Fruit fly (Drosophila melanogaster) whole organism, embryonic: ENCODE data around the gene CG12009.
A peak's percentile ranks its signal among the peaks of the same experiment; 100 is the strongest.

ENCODE experiments used
- Ada2b ChIP-seq: fragments of 200-800 bp; sonication (Bioruptor generic); IDR thresholded peaks from 2 replicates; pipeline ENCODE4 v1.3.6; 2022; ENCODE audit warnings: missing biosample characterization, missing genetic modification characterization
- Aef1 ChIP-seq: fragments of 200-800 bp; sonication (Bioruptor generic); IDR thresholded peaks from 3 replicates; pipeline ENCODE4 v1.3.6; 2022; ENCODE audit warnings: missing biosample characterization, missing genetic modification characterization
- Blimp-1 ChIP-seq: fragments of 200-800 bp; sonication (Bioruptor generic); optimal IDR thresholded peaks from 3 replicates; lab custom pipeline; 2018; ENCODE audit warnings: missing biosample characterization, missing genetic modification characterization, mild to moderate bottlenecking, moderate library complexity, missing genetic modification reagents
- CG10959 ChIP-seq: fragments of 200-800 bp; sonication (Bioruptor generic); IDR thresholded peaks from 2 replicates; pipeline ENCODE4 v1.3.6; 2022; ENCODE audit warnings: missing biosample characterization, missing genetic modification characterization
- CG11398 ChIP-seq: fragments of 200-800 bp; sonication (Bioruptor generic); optimal IDR thresholded peaks from 2 replicates; lab custom pipeline; 2016; ENCODE audit warnings: missing biosample characterization, missing genetic modification characterization
- CG11504 ChIP-seq: fragments of 200-800 bp; sonication (Bioruptor generic); optimal IDR thresholded peaks from 3 replicates; lab custom pipeline; 2019; ENCODE audit warnings: missing biosample characterization, mild to moderate bottlenecking, missing genetic modification characterization, moderate library complexity
- CG11695 ChIP-seq: fragments of 200-800 bp; sonication (Bioruptor generic); IDR thresholded peaks from 3 replicates; pipeline ENCODE4 v1.3.6; 2022; ENCODE audit warnings: missing biosample characterization, missing genetic modification characterization
- CG13123 ChIP-seq: fragments of 200-800 bp; sonication (Bioruptor generic); optimal IDR thresholded peaks from 2 replicates; lab custom pipeline; 2016; ENCODE audit warnings: missing biosample characterization, missing genetic modification characterization
- CG1603 ChIP-seq: fragments of 200-800 bp; sonication (Bioruptor generic); optimal IDR thresholded peaks from 2 replicates; lab custom pipeline; 2019; ENCODE audit warnings: missing biosample characterization, mild to moderate bottlenecking, missing genetic modification characterization, moderate library complexity
- CG17568 ChIP-seq: fragments of 200-800 bp; sonication (Bioruptor generic); optimal IDR thresholded peaks from 2 replicates; lab custom pipeline; 2018; ENCODE audit warnings: missing biosample characterization, mild to moderate bottlenecking, missing genetic modification characterization, moderate library complexity
- CG18262 ChIP-seq: fragments of 200-800 bp; optimal IDR thresholded peaks from 3 replicates; lab custom pipeline; 2019; ENCODE audit warnings: missing biosample characterization, mild to moderate bottlenecking, missing genetic modification characterization, moderate library complexity
- CG2712 ChIP-seq: fragments of 200-800 bp; optimal IDR thresholded peaks from 3 replicates; lab custom pipeline; 2019; ENCODE audit warnings: missing biosample characterization, mild to moderate bottlenecking, missing genetic modification characterization, moderate library complexity
- CG31441 ChIP-seq: fragments of 200-800 bp; sonication (Bioruptor generic); IDR thresholded peaks from 2 replicates; pipeline ENCODE4 v1.3.6; 2022; ENCODE audit warnings: missing biosample characterization, missing genetic modification characterization
- CG3281 ChIP-seq: fragments of 200-800 bp; sonication (Bioruptor generic); optimal IDR thresholded peaks from 3 replicates; lab custom pipeline; 2017; ENCODE audit warnings: missing biosample characterization, mild to moderate bottlenecking, missing genetic modification characterization
- CG34224 ChIP-seq: fragments of 200-800 bp; sonication (Bioruptor generic); IDR thresholded peaks from 3 replicates; pipeline ENCODE4 v1.3.6; 2022; ENCODE audit warnings: missing biosample characterization, missing genetic modification characterization; ENCODE audit not compliant: partially characterized antibody
- CG4404 ChIP-seq: fragments of 200-800 bp; sonication (Bioruptor generic); IDR thresholded peaks from 2 replicates; pipeline ENCODE4 v1.3.6; 2022; ENCODE audit warnings: missing biosample characterization, missing genetic modification characterization
- CG4730 ChIP-seq: fragments of 200-800 bp; sonication (Bioruptor generic); IDR thresholded peaks from 2 replicates; pipeline ENCODE4 v1.3.6; 2022; ENCODE audit warnings: missing biosample characterization, missing genetic modification characterization
- CG6175 ChIP-seq: fragments of 200-800 bp; sonication (Bioruptor generic); IDR thresholded peaks from 3 replicates; pipeline ENCODE4 v1.3.6; 2022; ENCODE audit warnings: missing biosample characterization, missing genetic modification characterization
- CG6689 ChIP-seq: fragments of 200-800 bp; sonication (Bioruptor generic); IDR thresholded peaks from 2 replicates; pipeline ENCODE4 v1.3.6; 2022; ENCODE audit warnings: missing biosample characterization, missing genetic modification characterization
- CG6854 ChIP-seq: fragments of 200-800 bp; sonication (Bioruptor generic); optimal IDR thresholded peaks from 3 replicates; lab custom pipeline; 2017; ENCODE audit warnings: missing biosample characterization, mild to moderate bottlenecking, missing genetic modification characterization
- Drgx ChIP-seq: fragments of 200-800 bp; sonication (Bioruptor generic); IDR thresholded peaks from 2 replicates; pipeline ENCODE4 v1.3.6; 2022; ENCODE audit warnings: missing biosample characterization, missing genetic modification characterization
- HmgZ ChIP-seq: fragments of 200-800 bp; sonication (Bioruptor generic); optimal IDR thresholded peaks from 2 replicates; lab custom pipeline; 2018; ENCODE audit warnings: missing biosample characterization, mild to moderate bottlenecking, missing genetic modification characterization
- Hr3 ChIP-seq: fragments of 200-800 bp; sonication (Bioruptor generic); optimal IDR thresholded peaks from 3 replicates; lab custom pipeline; 2016; ENCODE audit warnings: missing biosample characterization, missing genetic modification characterization
- Med ChIP-seq: fragments of 200-800 bp; sonication (Bioruptor generic); peaks from one replicate; lab custom pipeline; 2016; ENCODE audit warnings: missing biosample characterization, missing genetic modification characterization, mild to moderate bottlenecking, inconsistent platforms, moderate library complexity
- NC2α ChIP-seq: fragments of 200-800 bp; sonication (Bioruptor generic); optimal IDR thresholded peaks from 2 replicates; lab custom pipeline; 2016; ENCODE audit warnings: missing biosample characterization, missing genetic modification characterization
- Ptx1 ChIP-seq: fragments of 200-800 bp; sonication (Bioruptor generic); IDR thresholded peaks from 2 replicates; pipeline ENCODE4 v1.3.6; 2022; ENCODE audit warnings: missing biosample characterization, missing genetic modification characterization
- Xrp1 ChIP-seq: fragments of 200-800 bp; sonication (Bioruptor generic); IDR thresholded peaks from 2 replicates; pipeline ENCODE4 v1.3.6; 2022; ENCODE audit warnings: missing biosample characterization, missing genetic modification characterization
- abd-A ChIP-seq: fragments of 200-800 bp; sonication (Bioruptor generic); optimal IDR thresholded peaks from 3 replicates; lab custom pipeline; 2019; ENCODE audit warnings: missing biosample characterization, mild to moderate bottlenecking, missing genetic modification characterization, moderate library complexity
- bsh ChIP-seq, 2 experiments: fragments of 200-800 bp; sonication (Bioruptor generic); optimal IDR thresholded peaks; 2 replicates each; lab custom pipeline; 2017 to 2018; ENCODE audit warnings: mild to moderate bottlenecking in 2 of 2, missing biosample characterization in 2 of 2, missing genetic modification characterization in 2 of 2, moderate library complexity in 1 of 2
- chinmo ChIP-seq: fragments of 200-800 bp; sonication (Bioruptor generic); IDR thresholded peaks from 4 replicates; pipeline ENCODE4 v1.3.6; 2022; ENCODE audit warnings: missing biosample characterization, missing genetic modification characterization; ENCODE audit not compliant: partially characterized antibody
- corto ChIP-seq: fragments of 200-800 bp; sonication (Bioruptor generic); optimal IDR thresholded peaks from 2 replicates; lab custom pipeline; 2016; ENCODE audit warnings: missing biosample characterization, mild to moderate bottlenecking, missing genetic modification characterization, moderate library complexity
- da ChIP-seq: fragments of 200-800 bp; sonication (Bioruptor generic); optimal IDR thresholded peaks from 2 replicates; lab custom pipeline; 2016; ENCODE audit warnings: missing biosample characterization, missing genetic modification characterization
- dati ChIP-seq: fragments of 200-800 bp; sonication (Bioruptor generic); IDR thresholded peaks from 2 replicates; pipeline ENCODE4 v1.3.6; 2022; ENCODE audit warnings: missing biosample characterization, missing genetic modification characterization
- dmrt99B ChIP-seq: fragments of 200-800 bp; sonication (Bioruptor generic); optimal IDR thresholded peaks from 2 replicates; lab custom pipeline; 2018; ENCODE audit warnings: missing biosample characterization, mild to moderate bottlenecking, missing genetic modification characterization, moderate library complexity
- gem ChIP-seq: fragments of 200-800 bp; sonication (Bioruptor generic); optimal IDR thresholded peaks from 2 replicates; lab custom pipeline; 2019; ENCODE audit warnings: missing biosample characterization, mild to moderate bottlenecking, missing genetic modification characterization, moderate library complexity
- lbe ChIP-seq: fragments of 200-800 bp; sonication (Bioruptor generic); optimal IDR thresholded peaks from 2 replicates; lab custom pipeline; 2016; ENCODE audit warnings: missing biosample characterization, mild to moderate bottlenecking, missing genetic modification characterization
- lmd ChIP-seq: fragments of 200-800 bp; sonication (Bioruptor generic); IDR thresholded peaks from 2 replicates; pipeline ENCODE4 v1.3.6; 2022; ENCODE audit warnings: missing biosample characterization, missing genetic modification characterization
- mirr ChIP-seq: fragments of 200-800 bp; sonication (Bioruptor generic); optimal IDR thresholded peaks from 3 replicates; lab custom pipeline; 2018; ENCODE audit warnings: missing biosample characterization, mild to moderate bottlenecking, missing genetic modification characterization
- nmo ChIP-seq: fragments of 200-800 bp; sonication (Bioruptor generic); optimal IDR thresholded peaks from 2 replicates; lab custom pipeline; 2018; ENCODE audit warnings: missing biosample characterization, mild to moderate bottlenecking, missing genetic modification characterization, moderate library complexity
- nom ChIP-seq: fragments of 200-800 bp; sonication (Bioruptor generic); optimal IDR thresholded peaks from 2 replicates; lab custom pipeline; 2017; ENCODE audit warnings: missing biosample characterization, missing genetic modification characterization, mild to moderate bottlenecking, moderate library complexity, missing genetic modification reagents
- oc ChIP-seq: fragments of 200-800 bp; sonication (Bioruptor generic); optimal IDR thresholded peaks from 2 replicates; lab custom pipeline; 2018; ENCODE audit warnings: missing biosample characterization, mild to moderate bottlenecking, missing genetic modification characterization, moderate library complexity
- phol ChIP-seq: fragments of 200-800 bp; sonication (Bioruptor generic); optimal IDR thresholded peaks from 3 replicates; lab custom pipeline; 2018; ENCODE audit warnings: missing biosample characterization, mild to moderate bottlenecking, missing genetic modification characterization, moderate library complexity
- prd ChIP-seq, 3 experiments: fragments of >200 bp in 2 of 3; fragments of 200-800 bp in 1 of 3; sonication (Bioruptor generic) in 1 of 3; optimal IDR thresholded peaks in 2 of 3; IDR thresholded peaks in 1 of 3; 2 replicates in 2 of 3; 3 replicates in 1 of 3; pipeline versions ENCODE4 v1.3.6 to Lab custom; 2017 to 2022; ENCODE audit warnings: missing biosample characterization in 1 of 3, missing genetic modification characterization in 1 of 3
- ranshi ChIP-seq: fragments of 200-800 bp; sonication (Bioruptor generic); IDR thresholded peaks from 2 replicates; pipeline ENCODE4 v1.3.6; 2022; ENCODE audit warnings: missing biosample characterization, missing genetic modification characterization
- rib ChIP-seq: fragments of 200-800 bp; sonication (Bioruptor generic); IDR thresholded peaks from 2 replicates; pipeline ENCODE4 v1.3.6; 2022; ENCODE audit warnings: missing biosample characterization, missing genetic modification characterization
- row ChIP-seq: fragments of 200-800 bp; sonication (Bioruptor generic); IDR thresholded peaks from 3 replicates; pipeline ENCODE4 v1.3.6; 2022; ENCODE audit warnings: missing biosample characterization, missing genetic modification characterization
- sd ChIP-seq: fragments of 200-800 bp; sonication (Bioruptor generic); optimal IDR thresholded peaks from 3 replicates; lab custom pipeline; 2018; ENCODE audit warnings: missing biosample characterization, mild to moderate bottlenecking, missing genetic modification characterization, moderate library complexity
- sens ChIP-seq: fragments of 200-800 bp; sonication (Bioruptor generic); peaks from one replicate; lab custom pipeline; 2016; ENCODE audit warnings: missing biosample characterization, missing genetic modification characterization
- tup ChIP-seq: fragments of 200-800 bp; sonication (Bioruptor generic); optimal IDR thresholded peaks from 2 replicates; lab custom pipeline; 2016; ENCODE audit warnings: missing biosample characterization, mild to moderate bottlenecking, missing genetic modification characterization, moderate library complexity
- unpg ChIP-seq: fragments of 200-800 bp; sonication (Bioruptor generic); optimal IDR thresholded peaks from 3 replicates; lab custom pipeline; 2018; ENCODE audit warnings: missing biosample characterization, mild to moderate bottlenecking, missing genetic modification characterization, moderate library complexity
- vvl ChIP-seq: fragments of 200-800 bp; sonication (Bioruptor generic); IDR thresholded peaks from 2 replicates; pipeline ENCODE4 v1.3.6; 2022; ENCODE audit warnings: missing biosample characterization, missing genetic modification characterization

The CG12009 gene

dm6 chr3L:3259703-3260102, 31.6 kb upstream of the CG12009 start:
- TF ChIP-seq gem (tag; lab: Kevin White, UChicago): peak; percentile 24
- TF ChIP-seq CG11398 (GFP tag; lab: Kevin White, UChicago): no peak
- 0 out of 3 replicates have a peak, but pooled peaks have one; percentile 16 for TF ChIP-seq CG11695 (GFP tag; lab: Robert Waterston, UW)
- 0 out of 2 replicates have a peak, but pooled peaks have one; percentile 10 for TF ChIP-seq Ptx1 (GFP tag; lab: Robert Waterston, UW)
- 0 out of 2 replicates have a peak, but pooled peaks have one; percentile 27 for TF ChIP-seq CG4730
- peak; percentile 92 for TF ChIP-seq Drgx (GFP tag; lab: Robert Waterston, UW)
- TF ChIP-seq CG31441 (GFP tag; lab: Robert Waterston, UW): 0 out of 2 replicates have a peak, but pooled peaks have one; percentile 16
- TF ChIP-seq Blimp-1: peak; percentile 27
- peak; percentile 72 for TF ChIP-seq sens (GFP tag; lab: Kevin White, UChicago)
- peak; percentile 1 for TF ChIP-seq CG18262 (tag; lab: Kevin White, UChicago)
- TF ChIP-seq Xrp1: peak; percentile 45; the same call in 1 of the 2 replicates
- TF ChIP-seq CG6854 (GFP tag; lab: Kevin White, UChicago): no peak
- TF ChIP-seq dmrt99B (tag; lab: Kevin White, UChicago): peak; percentile 1
- peak; percentile 5 for TF ChIP-seq nmo (GFP tag; lab: Kevin White, UChicago)
- TF ChIP-seq Ada2b (GFP tag; lab: Robert Waterston, UW): peak; percentile 42; the same call in 1 of the 2 replicates
- TF ChIP-seq corto (GFP tag; lab: Kevin White, UChicago): peak; percentile 20
- no peak for TF ChIP-seq dati (GFP tag; lab: Robert Waterston, UW)
- 0 out of 2 replicates have a peak, but pooled peaks have one; percentile 18 for TF ChIP-seq CG6689
- peak; percentile 49 for TF ChIP-seq lbe (GFP tag; lab: Kevin White, UChicago)
- TF ChIP-seq CG10959 (GFP tag; lab: Robert Waterston, UW): no peak
- TF ChIP-seq CG2712: peak; percentile 16
- no peak for TF ChIP-seq da
- TF ChIP-seq phol (tag; lab: Kevin White, UChicago): peak; percentile 9
- TF ChIP-seq CG11504: peak; percentile 12
- TF ChIP-seq Med (GFP tag; lab: Kevin White, UChicago): peak; percentile 50
- TF ChIP-seq rib: no peak
- TF ChIP-seq prd (optimal IDR thresholded peaks at IDR 0.05; lab: Kevin White, UChicago): no peak
- TF ChIP-seq prd (GFP tag; IDR thresholded peaks at IDR 0.05; lab: Robert Waterston, UW): peak; percentile 50; the same call in 2 of the 3 replicates
- TF ChIP-seq ranshi (GFP tag; lab: Robert Waterston, UW): peak; percentile 35; the same call in 1 of the 2 replicates
- TF ChIP-seq unpg: peak; percentile 7
- 0 out of 3 replicates have a peak, but pooled peaks have one; percentile 11 for TF ChIP-seq row
- TF ChIP-seq bsh (GFP tag; optimal IDR thresholded peaks at IDR 0.05; lab: Kevin White, UChicago): peak; percentile 24 to 73
- TF ChIP-seq CG34224 (GFP tag; lab: Robert Waterston, UW): no peak
- peak; percentile 24 for TF ChIP-seq CG1603 (tag; lab: Kevin White, UChicago)
- no peak for TF ChIP-seq mirr
- TF ChIP-seq nom (GFP tag; lab: Kevin White, UChicago): peak; percentile 89
- TF ChIP-seq CG4404 (GFP tag; lab: Robert Waterston, UW): no peak
- peak; percentile 28; the same call in 1 of the 2 replicates for TF ChIP-seq lmd

- peak; percentile 3 for TF ChIP-seq abd-A (tag; lab: Kevin White, UChicago)
- TF ChIP-seq NC2α (GFP tag; lab: Kevin White, UChicago): no peak
- no peak for TF ChIP-seq CG3281 (GFP tag; lab: Kevin White, UChicago)
- 0 out of 2 replicates have a peak, but pooled peaks have one; percentile 26 for TF ChIP-seq vvl
- TF ChIP-seq CG6175 (GFP tag; lab: Robert Waterston, UW): no peak
- no peak for TF ChIP-seq CG17568 (GFP tag; lab: Kevin White, UChicago)
- TF ChIP-seq sd (tag; lab: Kevin White, UChicago): peak; percentile 46
- no peak for TF ChIP-seq tup (GFP tag; lab: Kevin White, UChicago)
- TF ChIP-seq oc (tag; lab: Kevin White, UChicago): peak; percentile 1
- TF ChIP-seq HmgZ (tag; lab: Kevin White, UChicago): no peak
- no peak for TF ChIP-seq Hr3 (GFP tag; lab: Kevin White, UChicago)
- 0 out of 4 replicates have a peak, but pooled peaks have one; percentile 54 for TF ChIP-seq chinmo (GFP tag; lab: Robert Waterston, UW)
- TF ChIP-seq CG13123 (GFP tag; lab: Kevin White, UChicago): no peak
- no peak for TF ChIP-seq Aef1
These were observed 29.6 kb upstream of the CG12009 start for dm6 chr3L:3261642-3262041.
